Worm (Caenorhabditis elegans): ENCODE measurements around the gene F15B10.3.

The F15B10.3 gene

ce11 chrIV:6556624-6557368, 45.7 kb upstream of the F15B10.3 start, which contains the start of gene try-3:
TSS of gene try-3 (plus strand) at chrIV:6557155.
- TF ChIP-seq nhr-80 (tag; optimal IDR thresholded peaks at IDR 0.05): peak; percentile 41
- TF ChIP-seq F49E8.2 (tag; optimal IDR thresholded peaks at IDR 0.05; ENCODE audit: insufficient read depth): peak; percentile 76
- TF ChIP-seq cebp-2 (GFP tag; IDR thresholded peaks at IDR 0.05): peak; percentile 79; the same call in 1 of the 2 replicates
- TF ChIP-seq aptf-3 (GFP tag; IDR thresholded peaks at IDR 0.05): 0 out of 2 replicates have a peak, but pooled peaks have one; percentile 18
- no peak for TF ChIP-seq pha-4 (tag; optimal IDR thresholded peaks at IDR 0.05)
- TF ChIP-seq F52B5.7 (tag; optimal IDR thresholded peaks at IDR 0.05): peak; percentile 75
- TF ChIP-seq madf-8 (GFP tag; conservative IDR thresholded peaks at IDR 0.05): peak; percentile 42
- peak; percentile 80 for TF ChIP-seq nfyb-1 (GFP tag; IDR thresholded peaks at IDR 0.05)
- no peak for TF ChIP-seq F55B11.4 (tag; optimal IDR thresholded peaks at IDR 0.05; ENCODE audit: borderline replicate concordance, insufficient read depth)
- 0 out of 2 replicates have a peak, but pooled peaks have one; percentile 27 for TF ChIP-seq Y56A3A.18 (GFP tag; IDR thresholded peaks at IDR 0.05)
- no peak for TF ChIP-seq egl-18 (GFP tag; IDR thresholded peaks at IDR 0.05)
- TF ChIP-seq tlf-1 (GFP tag; optimal IDR thresholded peaks at IDR 0.05): peak; percentile 26
- no peak; the same call in 1 of the 2 replicates for TF ChIP-seq attf-3 (GFP tag; conservative IDR thresholded peaks at IDR 0.05)
- TF ChIP-seq hsf-1 (GFP tag; IDR thresholded peaks at IDR 0.05): peak; percentile 49; the same call in 1 of the 2 replicates
- TF ChIP-seq snpc-3.4 (tag; optimal IDR thresholded peaks at IDR 0.05): no peak
- TF ChIP-seq cebp-1 (GFP tag; IDR thresholded peaks at IDR 0.05): peak; percentile 57
- TF ChIP-seq cebp-1 (tag; optimal IDR thresholded peaks at IDR 0.05): peak; percentile 73
- peak; percentile 71 for TF ChIP-seq nhr-90 (tag; optimal IDR thresholded peaks at IDR 0.05)
- peak; percentile 31; the same call in 1 of the 2 replicates for TF ChIP-seq egl-44 (GFP tag; IDR thresholded peaks at IDR 0.05)
- TF ChIP-seq hmg-20 (GFP tag; IDR thresholded peaks at IDR 0.05): peak; percentile 71
- peak; percentile 82 for TF ChIP-seq mcd-1 (GFP tag; IDR thresholded peaks at IDR 0.05)
- TF ChIP-seq F57A8.1 (GFP tag; optimal IDR thresholded peaks at IDR 0.05): no peak
- TF ChIP-seq D2030.7 (GFP tag; IDR thresholded peaks at IDR 0.05): peak; percentile 67
- TF ChIP-seq ztf-25 (GFP tag; IDR thresholded peaks at IDR 0.05): peak; percentile 63; the same call in 1 of the 2 replicates
- TF ChIP-seq mxl-1 (tag; optimal IDR thresholded peaks at IDR 0.05): peak; percentile 54
- peak; percentile 73 for TF ChIP-seq madf-6 (GFP tag; IDR thresholded peaks at IDR 0.05)
- no peak for TF ChIP-seq nfya-2 (GFP tag; IDR thresholded peaks at IDR 0.05)
- TF ChIP-seq dpff-1 (tag; optimal IDR thresholded peaks at IDR 0.05): peak; percentile 50
- TF ChIP-seq pbrm-1 (GFP tag; IDR thresholded peaks at IDR 0.05): peak; percentile 90
- peak; percentile 82; the same call in 1 of the 2 replicates for TF ChIP-seq attf-6 (GFP tag; IDR thresholded peaks at IDR 0.05)
- TF ChIP-seq xnd-1 (tag; optimal IDR thresholded peaks at IDR 0.05): no peak
- TF ChIP-seq ztf-3 (GFP tag; optimal IDR thresholded peaks at IDR 0.05): peak; percentile 18
- TF ChIP-seq lin-40 (tag; optimal IDR thresholded peaks at IDR 0.05): peak; percentile 56
- TF ChIP-seq ZK185.1 (tag; optimal IDR thresholded peaks at IDR 0.05; ENCODE audit: poor library complexity, severe bottlenecking): peak; percentile 74
- TF ChIP-seq athp-1 (tag; optimal IDR thresholded peaks at IDR 0.05): peak; percentile 65
- TF ChIP-seq let-526 (GFP tag; IDR thresholded peaks at IDR 0.05): 0 out of 2 replicates have a peak, but pooled peaks have one; percentile 8
- TF ChIP-seq bed-2 (GFP tag; IDR thresholded peaks at IDR 0.05): 0 out of 2 replicates have a peak, but pooled peaks have one; percentile 55
- peak; percentile 79 for TF ChIP-seq snpc-4 (GFP tag; optimal IDR thresholded peaks at IDR 0.05)
- TF ChIP-seq snpc-4 (tag; optimal IDR thresholded peaks at IDR 0.05): peak; percentile 18 to 93 (median 89)
- peak; percentile 36 for TF ChIP-seq B0035.1 (tag; optimal IDR thresholded peaks at IDR 0.05)
- TF ChIP-seq bed-1 (GFP tag; IDR thresholded peaks at IDR 0.05): no peak
- no peak for TF ChIP-seq nhr-179 (tag; optimal IDR thresholded peaks at IDR 0.05)
- peak; percentile 17 for TF ChIP-seq ceh-79 (tag; optimal IDR thresholded peaks at IDR 0.05)
- TF ChIP-seq K11D2.4 (GFP tag; IDR thresholded peaks at IDR 0.05): peak; percentile 78
- TF ChIP-seq hlh-26 (GFP tag; conservative IDR thresholded peaks at IDR 0.05): no peak
- TF ChIP-seq repo-1 (tag; optimal IDR thresholded peaks at IDR 0.05): no peak
- TF ChIP-seq ceh-27 (GFP tag; optimal IDR thresholded peaks at IDR 0.05): peak; percentile 73

Data from whole organism, young adult.